Worm (Caenorhabditis elegans) whole organism, late embryonic: ENCODE measurements around the gene ant-1.4.

ENCODE experiments used
- ama-1 ChIP-seq: fragments of 150-350 bp; optimal IDR thresholded peaks from 2 replicates; lab custom pipeline; 2014
- ceh-45 ChIP-seq: fragments of 200-800 bp; sonication (Bioruptor generic); IDR thresholded peaks from 2 replicates; pipeline ENCODE4 v1.3.6; 2022; ENCODE audit warnings: missing genetic modification reagents, missing genetic modification characterization, missing compliant biosample characterization
- dmd-4 ChIP-seq: sonication (generic microtip); optimal IDR thresholded peaks from 2 replicates; lab custom pipeline; 2016; ENCODE audit warnings: borderline replicate concordance, missing genetic modification characterization, missing compliant biosample characterization
- elt-2 ChIP-seq: sonication (generic microtip); optimal IDR thresholded peaks from 2 replicates; lab custom pipeline; 2016; ENCODE audit warnings: missing genetic modification reagents, missing genetic modification characterization, missing compliant biosample characterization
- eyg-1 ChIP-seq: sonication (generic microtip); optimal IDR thresholded peaks from 2 replicates; lab custom pipeline; 2016; ENCODE audit warnings: missing genotype, missing genetic modification characterization, missing compliant biosample characterization
- fax-1 ChIP-seq: sonication (generic microtip); optimal IDR thresholded peaks from 2 replicates; lab custom pipeline; 2016; ENCODE audit warnings: missing genotype, missing genetic modification characterization, missing compliant biosample characterization
- nfya-1 ChIP-seq: sonication (generic microtip); optimal IDR thresholded peaks from 2 replicates; lab custom pipeline; 2017; ENCODE audit warnings: missing genetic modification characterization, mild to moderate bottlenecking, missing compliant biosample characterization, antibody characterized with exemption, moderate library complexity
- nhr-11 ChIP-seq: fragments of 150-350 bp; optimal IDR thresholded peaks from 2 replicates; lab custom pipeline; 2014; ENCODE audit warnings: missing biosample characterization, missing genetic modification characterization
- pat-9 ChIP-seq: fragments of 200-800 bp; sonication (Bioruptor generic); optimal IDR thresholded peaks from 2 replicates; lab custom pipeline; 2018; ENCODE audit warnings: mild to moderate bottlenecking, missing genetic modification characterization, moderate library complexity, missing compliant biosample characterization
- pha-4 ChIP-seq: fragments of 150-350 bp; optimal IDR thresholded peaks from 2 replicates; lab custom pipeline; 2018; ENCODE audit warnings: missing biosample characterization, missing genetic modification reagents, missing genetic modification characterization
- sox-4 ChIP-seq: sonication (generic microtip); optimal IDR thresholded peaks from 2 replicates; lab custom pipeline; 2017; ENCODE audit warnings: mild to moderate bottlenecking, missing genetic modification characterization, inconsistent platforms, missing compliant biosample characterization

- TF ChIP-seq ama-1 (lab: Kevin White, UChicago) (no peak), pat-9 (tag; lab: Kevin White, UChicago) (no peak), nfya-1 (tag; lab: Kevin White, UChicago) (no peak), nhr-11 (tag; lab: Kevin White, UChicago) (no peak), elt-2 (tag; lab: Kevin White, UChicago) (no peak), sox-4 (no peak), dmd-4 (tag; lab: Kevin White, UChicago) (no peak), eyg-1 (no peak), pha-4 (tag; lab: Kevin White, UChicago) (no peak), fax-1 (tag; lab: Kevin White, UChicago) (no peak), ceh-45 (GFP tag; lab: Robert Waterston, UW) (no peak)
These were observed 6.9 kb downstream of the ant-1.4 start for ce11 chrIV:8453178-8453577.
